Worm (Caenorhabditis elegans): ENCODE measurements around the gene nhr-12.

The nhr-12 gene

DNA sequence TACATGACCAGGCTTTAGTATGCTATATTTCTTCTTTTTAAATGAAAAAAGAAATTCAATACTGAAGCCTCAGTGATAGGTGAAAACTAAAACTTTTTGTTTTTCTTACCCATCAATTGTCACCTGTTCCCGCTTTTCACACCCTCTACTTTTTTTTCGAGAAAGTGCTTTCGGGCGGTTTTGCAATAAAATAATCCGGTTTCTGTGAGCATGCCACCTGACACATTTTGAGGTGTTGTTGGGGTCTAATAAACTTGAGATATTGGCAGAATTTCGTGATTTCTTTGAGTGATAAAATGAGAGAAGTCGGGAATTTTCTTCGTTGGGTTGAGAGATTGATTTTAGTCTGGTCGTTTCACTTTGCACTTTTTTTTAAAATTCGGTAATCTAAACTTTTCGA lies 23.8 kb downstream of the nhr-12 start:
- TF ChIP-seq nhr-129 (tag; optimal IDR thresholded peaks at IDR 0.05) (peak; percentile 6), dmd-4 (tag; optimal IDR thresholded peaks at IDR 0.05) (no peak), skn-1 (tag; optimal IDR thresholded peaks at IDR 0.05) (no peak), nhr-237 (tag; optimal IDR thresholded peaks at IDR 0.05) (no peak), nhr-25 (tag; optimal IDR thresholded peaks at IDR 0.05) (no peak), sma-9 (GFP tag; optimal IDR thresholded peaks at IDR 0.05) (no peak), sma-9 (tag; optimal IDR thresholded peaks at IDR 0.05) (no peak), C34F6.9 (tag; optimal IDR thresholded peaks at IDR 0.05) (peak; percentile 9), nhr-6 (tag; optimal IDR thresholded peaks at IDR 0.05) (no peak)

DNA sequence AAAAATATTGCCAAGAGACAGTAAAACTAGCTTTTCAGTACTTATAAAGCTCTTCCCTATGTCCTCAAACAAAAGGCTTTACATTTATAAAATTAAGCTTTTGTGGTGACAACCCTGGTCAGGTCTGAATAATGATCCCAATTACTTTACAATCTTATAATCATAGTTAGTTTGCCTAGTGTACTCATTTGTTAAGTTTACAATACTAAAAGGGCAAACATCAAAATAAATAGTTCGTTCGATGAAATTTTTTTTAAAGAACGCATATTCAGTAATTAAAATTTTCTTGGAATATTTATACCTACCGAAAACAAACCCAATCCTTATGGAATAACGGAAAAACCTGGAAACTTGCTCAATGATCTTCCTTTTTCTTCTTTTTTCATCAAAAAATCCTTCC lies 25.1 kb downstream of the nhr-12 start:
- TF ChIP-seq mab-5 (tag; optimal IDR thresholded peaks at IDR 0.05) (no peak), dmd-4 (tag; optimal IDR thresholded peaks at IDR 0.05) (no peak), lin-11 (tag; optimal IDR thresholded peaks at IDR 0.05) (no peak), lin-13 (GFP tag; optimal IDR thresholded peaks at IDR 0.05) (no peak), sma-3 (GFP tag; optimal IDR thresholded peaks at IDR 0.05) (no peak), R02D3.7 (tag; optimal IDR thresholded peaks at IDR 0.05) (no peak), lin-39 (tag; optimal IDR thresholded peaks at IDR 0.05) (no peak)

DNA sequence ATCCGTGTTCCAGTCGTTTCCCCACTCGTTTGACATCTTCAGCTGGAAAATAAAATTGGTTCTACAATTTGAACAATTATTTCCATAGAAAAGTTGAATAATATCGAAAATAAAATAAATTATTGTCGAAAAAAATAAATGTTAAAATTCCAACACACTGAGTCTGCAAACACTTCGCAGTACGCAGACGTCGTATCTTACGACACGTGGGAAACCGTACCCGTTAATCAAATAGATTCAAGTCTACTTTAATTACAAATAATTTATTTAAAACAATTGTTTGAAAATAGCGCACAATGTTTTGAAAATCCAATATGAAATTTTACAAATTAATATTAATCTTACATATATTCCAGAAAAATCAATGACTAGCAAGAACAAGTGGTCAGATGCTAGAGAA lies 29.0 kb downstream of the nhr-12 start, which contains the start of gene yif-1:
Gene yif-1 (minus strand): TSS at position 42 of the 400 bp plus-strand sequence.
- TF ChIP-seq sma-9 (GFP tag; optimal IDR thresholded peaks at IDR 0.05): no peak
- TF ChIP-seq sma-9 (tag; optimal IDR thresholded peaks at IDR 0.05): no peak
- peak; percentile 24 for TF ChIP-seq unc-55 (GFP tag; optimal IDR thresholded peaks at IDR 0.05)
- TF ChIP-seq fos-1 (tag; optimal IDR thresholded peaks at IDR 0.05): no peak
- TF ChIP-seq alr-1 (tag; optimal IDR thresholded peaks at IDR 0.05): no peak
- TF ChIP-seq Y55F3AM.14 (GFP tag; optimal IDR thresholded peaks at IDR 0.05): no peak
- TF ChIP-seq ceh-82 (tag; optimal IDR thresholded peaks at IDR 0.05): no peak
- TF ChIP-seq sma-3 (GFP tag; optimal IDR thresholded peaks at IDR 0.05): no peak
- no peak for TF ChIP-seq ZK546.5 (tag; optimal IDR thresholded peaks at IDR 0.05)
- no peak for TF ChIP-seq lin-11 (tag; optimal IDR thresholded peaks at IDR 0.05)
- TF ChIP-seq nhr-237 (tag; optimal IDR thresholded peaks at IDR 0.05): no peak
- TF ChIP-seq blmp-1 (tag; optimal IDR thresholded peaks at IDR 0.05; ENCODE audit: insufficient read depth): no peak
- TF ChIP-seq R02D3.7 (tag; optimal IDR thresholded peaks at IDR 0.05): no peak
- TF ChIP-seq nhr-11 (tag; optimal IDR thresholded peaks at IDR 0.05): no peak
- TF ChIP-seq snpc-4 (tag; optimal IDR thresholded peaks at IDR 0.05): no peak
- TF ChIP-seq ztf-1 (GFP tag; conservative IDR thresholded peaks at IDR 0.05): no peak
- no peak for TF ChIP-seq F13H6.1 (tag; optimal IDR thresholded peaks at IDR 0.05)
- no peak for TF ChIP-seq mdl-1 (tag; optimal IDR thresholded peaks at IDR 0.05)
- TF ChIP-seq nhr-23 (tag; optimal IDR thresholded peaks at IDR 0.05): no peak
- TF ChIP-seq sem-4 (tag; optimal IDR thresholded peaks at IDR 0.05): no peak
- TF ChIP-seq elt-1 (tag; optimal IDR thresholded peaks at IDR 0.05): no peak
- TF ChIP-seq unc-62 (GFP tag; optimal IDR thresholded peaks at IDR 0.05): no peak
- no peak for TF ChIP-seq gmeb-1 (tag; optimal IDR thresholded peaks at IDR 0.05)
- TF ChIP-seq nhr-10 (tag; optimal IDR thresholded peaks at IDR 0.05): no peak
- no peak for TF ChIP-seq dmd-4 (tag; optimal IDR thresholded peaks at IDR 0.05)
- peak; percentile 47 for TF ChIP-seq C34F6.9 (tag; optimal IDR thresholded peaks at IDR 0.05)
- no peak for TF ChIP-seq ztf-4 (tag; optimal IDR thresholded peaks at IDR 0.05)
- TF ChIP-seq lsy-2 (tag; optimal IDR thresholded peaks at IDR 0.05): peak; percentile 14 to 90

ce11 chrV:10051855-10052254 lies 32.0 kb downstream of the nhr-12 start, which contains the start of gene str-118:
str-118 (plus strand) TSS chrV:10052155.
- TF ChIP-seq egl-27 (tag; optimal IDR thresholded peaks at IDR 0.05) (no peak), nhr-77 (tag; optimal IDR thresholded peaks at IDR 0.05) (no peak)

DNA sequence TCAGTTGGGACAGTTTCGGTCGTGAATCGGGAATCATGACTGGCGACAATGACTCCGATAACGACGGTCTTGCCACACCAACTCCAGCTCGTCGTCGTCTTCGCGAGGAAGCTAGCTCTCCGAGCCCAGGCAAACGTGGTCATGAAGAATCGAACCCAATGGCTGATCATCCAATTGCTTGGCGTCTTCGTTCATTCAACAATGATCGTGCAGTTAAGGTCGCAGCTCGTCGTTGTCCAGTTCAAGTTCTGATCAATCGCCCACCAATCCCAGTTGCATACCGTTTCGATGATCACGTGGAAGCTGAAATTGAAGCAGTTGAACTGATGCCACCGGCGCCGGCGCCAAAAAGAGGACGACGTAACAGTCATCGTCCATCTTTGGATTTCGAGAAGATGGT lies 36.7 kb downstream of the nhr-12 start:
- TF ChIP-seq fos-1 (tag; optimal IDR thresholded peaks at IDR 0.05) (no peak), ama-1 (optimal IDR thresholded peaks at IDR 0.05) (no peak), skn-1 (tag; optimal IDR thresholded peaks at IDR 0.05) (no peak), nhr-129 (tag; optimal IDR thresholded peaks at IDR 0.05) (no peak), R02D3.7 (tag; optimal IDR thresholded peaks at IDR 0.05) (no peak), mdl-1 (tag; optimal IDR thresholded peaks at IDR 0.05) (no peak), ztf-4 (tag; optimal IDR thresholded peaks at IDR 0.05) (no peak), unc-62 (GFP tag; optimal IDR thresholded peaks at IDR 0.05) (no peak), nhr-25 (tag; optimal IDR thresholded peaks at IDR 0.05) (no peak), blmp-1 (tag; optimal IDR thresholded peaks at IDR 0.05; ENCODE audit: insufficient read depth) (no peak), C34F6.9 (tag; optimal IDR thresholded peaks at IDR 0.05) (no peak), nhr-23 (tag; optimal IDR thresholded peaks at IDR 0.05) (no peak), sem-4 (tag; optimal IDR thresholded peaks at IDR 0.05) (no peak), unc-55 (GFP tag; optimal IDR thresholded peaks at IDR 0.05) (no peak), elt-3 (tag; optimal IDR thresholded peaks at IDR 0.05) (no peak)

All from whole organism, L2 larva.